Comparison of ENCODE assay signal across 5 worm cellular contexts in the genomic region with DNA sequence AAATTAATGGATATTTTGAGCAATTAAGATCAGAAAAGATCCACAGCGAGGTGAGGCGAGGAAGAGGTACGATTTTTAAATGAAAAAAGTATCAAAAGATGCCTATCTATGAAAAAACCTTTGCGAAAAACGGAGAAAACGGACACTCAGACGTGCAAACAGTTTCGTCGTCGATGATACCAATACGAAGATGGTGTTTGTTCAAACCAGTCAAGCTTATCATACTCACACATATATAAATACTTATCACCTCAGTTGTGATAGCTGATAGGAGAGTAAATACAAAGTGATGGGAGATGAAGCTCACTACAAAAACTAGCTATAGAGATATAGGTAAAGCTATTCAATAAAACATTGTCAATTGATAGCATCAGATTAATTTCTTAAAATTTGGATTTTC.
TF ChIP-seq lines count a peak whose summit lies in the region.

No protein-coding gene starts in this region.

TF ChIP-seq in whole organism, L1 larva, 84 proteins besides CTCF, POLR2A, EP300 and RAD21:
- TF ChIP-seq isw-1 (GFP tag; IDR thresholded peaks at IDR 0.05; lab: Robert Waterston, UW): no peak
- TF ChIP-seq tlp-1 (tag; optimal IDR thresholded peaks at IDR 0.05; lab: Kevin White, UChicago): peak; percentile 19
- peak; percentile 6 for TF ChIP-seq lin-14 (GFP tag; optimal IDR thresholded peaks at IDR 0.05; lab: Kevin White, UChicago)
- TF ChIP-seq elt-2 (tag; optimal IDR thresholded peaks at IDR 0.05; lab: Kevin White, UChicago): peak; percentile 55
- no peak for TF ChIP-seq fkh-4 (tag; optimal IDR thresholded peaks at IDR 0.05; lab: Kevin White, UChicago; ENCODE audit: borderline replicate concordance)
- TF ChIP-seq jun-1 (tag; optimal IDR thresholded peaks at IDR 0.05; lab: Kevin White, UChicago): no peak
- no peak for TF ChIP-seq ceh-88 (GFP tag; IDR thresholded peaks at IDR 0.05; lab: Robert Waterston, UW)
- no peak for TF ChIP-seq unc-62 (GFP tag; optimal IDR thresholded peaks at IDR 0.05; lab: Kevin White, UChicago)
- no peak for TF ChIP-seq xbp-1 (tag; optimal IDR thresholded peaks at IDR 0.05; lab: Kevin White, UChicago)
- no peak for TF ChIP-seq aly-2 (tag; optimal IDR thresholded peaks at IDR 0.05; lab: Kevin White, UChicago)

TF ChIP-seq in whole organism, L2 larva, 48 proteins besides CTCF, POLR2A, EP300 and RAD21:
- TF ChIP-seq nhr-77 (tag; optimal IDR thresholded peaks at IDR 0.05; lab: Kevin White, UChicago) (no peak), fos-1 (tag; optimal IDR thresholded peaks at IDR 0.05; lab: Kevin White, UChicago) (peak; percentile 40)

TF ChIP-seq in whole organism, L3 larva, 47 proteins besides CTCF, POLR2A, EP300 and RAD21:
- peak; percentile 6 for TF ChIP-seq pqm-1 (tag; optimal IDR thresholded peaks at IDR 0.05; lab: Kevin White, UChicago)
- peak; percentile 63 for TF ChIP-seq elt-2 (tag; optimal IDR thresholded peaks at IDR 0.05; lab: Kevin White, UChicago)
- TF ChIP-seq fkh-10 (GFP tag; optimal IDR thresholded peaks at IDR 0.05; lab: Kevin White, UChicago): no peak
- no peak for TF ChIP-seq ceh-82 (tag; optimal IDR thresholded peaks at IDR 0.05; lab: Kevin White, UChicago)
- no peak for TF ChIP-seq eor-1 (tag; optimal IDR thresholded peaks at IDR 0.05; lab: Kevin White, UChicago)
- TF ChIP-seq sea-2 (GFP tag; optimal IDR thresholded peaks at IDR 0.05; lab: Kevin White, UChicago): no peak
- no peak for TF ChIP-seq nhr-237 (tag; optimal IDR thresholded peaks at IDR 0.05; lab: Kevin White, UChicago)
- TF ChIP-seq daf-12 (tag; optimal IDR thresholded peaks at IDR 0.05; lab: Kevin White, UChicago): no peak
- TF ChIP-seq lsy-12 (tag; optimal IDR thresholded peaks at IDR 0.05; lab: Kevin White, UChicago): no peak
- TF ChIP-seq nfya-1 (tag; optimal IDR thresholded peaks at IDR 0.05; lab: Kevin White, UChicago; ENCODE audit: insufficient read depth): no peak
- TF ChIP-seq nhr-76 (tag; optimal IDR thresholded peaks at IDR 0.05; lab: Kevin White, UChicago): no peak
- TF ChIP-seq ztf-11 (tag; optimal IDR thresholded peaks at IDR 0.05; lab: Kevin White, UChicago): no peak
- no peak for TF ChIP-seq nhr-67 (tag; optimal IDR thresholded peaks at IDR 0.05; lab: Kevin White, UChicago)
- no peak for TF ChIP-seq ama-1 (optimal IDR thresholded peaks at IDR 0.05; lab: Kevin White, UChicago)
- peak; percentile 24 for TF ChIP-seq pha-4 (tag; optimal IDR thresholded peaks at IDR 0.05; lab: Kevin White, UChicago)
- no peak for TF ChIP-seq nhr-28 (tag; optimal IDR thresholded peaks at IDR 0.05; lab: Kevin White, UChicago)
- no peak for TF ChIP-seq lin-39 (tag; optimal IDR thresholded peaks at IDR 0.05; lab: Kevin White, UChicago)
- no peak for TF ChIP-seq elt-1 (tag; optimal IDR thresholded peaks at IDR 0.05; lab: Kevin White, UChicago)

TF ChIP-seq in whole organism, L4 larva, 104 proteins besides CTCF, POLR2A, EP300 and RAD21:
- TF ChIP-seq lin-39 (tag; optimal IDR thresholded peaks at IDR 0.05; lab: Kevin White, UChicago) (no peak), daf-12 (tag; optimal IDR thresholded peaks at IDR 0.05; lab: Kevin White, UChicago) (no peak), hlh-30 (tag; optimal IDR thresholded peaks at IDR 0.05; lab: Kevin White, UChicago; ENCODE audit: insufficient read depth) (no peak), F49E8.2 (tag; optimal IDR thresholded peaks at IDR 0.05; lab: Kevin White, UChicago; ENCODE audit: borderline replicate concordance) (no peak), madf-5 (GFP tag; IDR thresholded peaks at IDR 0.05; lab: Robert Waterston, UW) (no peak), ceh-28 (tag; optimal IDR thresholded peaks at IDR 0.05; lab: Kevin White, UChicago) (no peak), unc-130 (GFP tag; optimal IDR thresholded peaks at IDR 0.05; lab: Kevin White, UChicago) (no peak), ces-1 (GFP tag; optimal IDR thresholded peaks at IDR 0.05; lab: Kevin White, UChicago) (no peak), ceh-44 (GFP tag; IDR thresholded peaks at IDR 0.05; lab: Robert Waterston, UW) (no peak), daf-16 (GFP tag; optimal IDR thresholded peaks at IDR 0.05; lab: Kevin White, UChicago) (no peak), daf-16 (tag; optimal IDR thresholded peaks at IDR 0.05; lab: Kevin White, UChicago) (peak; percentile 65), daf-19 (GFP tag; conservative IDR thresholded peaks at IDR 0.05; lab: Robert Waterston, UW) (no peak), dve-1 (tag; optimal IDR thresholded peaks at IDR 0.05; lab: Kevin White, UChicago; ENCODE audit: insufficient read depth) (peak; percentile 38), duxl-1 (tag; optimal IDR thresholded peaks at IDR 0.05; lab: Kevin White, UChicago; ENCODE audit: poor library complexity) (no peak), egl-27 (tag; optimal IDR thresholded peaks at IDR 0.05; lab: Kevin White, UChicago) (no peak), nhr-25 (tag; optimal IDR thresholded peaks at IDR 0.05; lab: Kevin White, UChicago; ENCODE audit: borderline replicate concordance, insufficient read depth) (no peak), pqm-1 (tag; optimal IDR thresholded peaks at IDR 0.05; lab: Kevin White, UChicago) (peak; percentile 40), zip-11 (GFP tag; IDR thresholded peaks at IDR 0.05; lab: Robert Waterston, UW) (no peak), saeg-2 (GFP tag; IDR thresholded peaks at IDR 0.05; lab: Robert Waterston, UW) (no peak), F37D6.2 (tag; optimal IDR thresholded peaks at IDR 0.05; lab: Kevin White, UChicago) (no peak), zfp-2 (tag; optimal IDR thresholded peaks at IDR 0.05; lab: Kevin White, UChicago) (no peak), hlh-11 (tag; optimal IDR thresholded peaks at IDR 0.05; lab: Kevin White, UChicago) (peak; percentile 2), D1046.2 (GFP tag; IDR thresholded peaks at IDR 0.05; lab: Robert Waterston, UW) (no peak)

TF ChIP-seq in whole organism, young adult, 124 proteins besides CTCF, POLR2A, EP300 and RAD21:
- TF ChIP-seq sptf-2 (GFP tag; optimal IDR thresholded peaks at IDR 0.05; lab: Kevin White, UChicago) (no peak), C17E4.6 (GFP tag; IDR thresholded peaks at IDR 0.05; lab: Robert Waterston, UW) (no peak), lir-1 (GFP tag; conservative IDR thresholded peaks at IDR 0.05; lab: Robert Waterston, UW) (no peak), let-526 (GFP tag; IDR thresholded peaks at IDR 0.05; lab: Robert Waterston, UW) (no peak), madf-3 (GFP tag; IDR thresholded peaks at IDR 0.05; lab: Robert Waterston, UW) (no peak), nhr-80 (tag; optimal IDR thresholded peaks at IDR 0.05; lab: Kevin White, UChicago) (peak; percentile 8), Y53F4B.3 (GFP tag; IDR thresholded peaks at IDR 0.05; lab: Robert Waterston, UW) (no peak)
TF ChIP-seq in whole organism, young adult: peak in this region for 1.
